Worm (Caenorhabditis elegans) whole organism, midembryonic: ENCODE results near the gene gadr-2.

Experiments used
- cog-1 ChIP-seq: sonication (generic microtip); optimal IDR thresholded peaks from 2 replicates; lab custom pipeline; 2016; ENCODE audit warnings: missing genetic modification characterization, missing compliant biosample characterization
- flt-1 ChIP-seq: fragments of 200-800 bp; sonication (Bioruptor generic); IDR thresholded peaks from 2 replicates; pipeline ENCODE4 v1.3.6; 2022; ENCODE audit warnings: missing genetic modification characterization, missing compliant biosample characterization
- ref-1 ChIP-seq: fragments of 200-800 bp; sonication (Bioruptor generic); conservative IDR thresholded peaks from 2 replicates; pipeline ENCODE4 v1.3.6; 2022; ENCODE audit warnings: missing genetic modification reagents, missing genetic modification characterization, missing compliant biosample characterization

DNA sequence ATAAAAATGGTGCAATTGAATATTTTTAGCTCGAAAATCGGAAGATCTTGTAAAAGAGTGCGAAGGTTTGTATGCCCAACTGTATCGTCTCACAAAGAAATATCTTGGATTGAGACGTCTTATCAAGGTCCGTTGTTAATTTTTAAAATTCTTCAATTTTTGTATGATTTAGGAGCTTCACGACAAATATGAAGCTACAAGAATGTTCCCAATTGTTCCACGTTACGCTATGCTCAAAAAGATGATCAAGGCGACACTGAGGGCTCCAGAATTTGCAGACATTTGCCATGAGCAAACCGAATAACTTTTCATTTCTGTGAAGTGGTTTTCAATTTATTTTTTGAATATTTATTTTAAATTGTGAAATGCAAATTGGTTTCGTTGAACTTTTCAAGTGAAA lies 46.2 kb downstream of the gadr-2 start:
- no peak for TF ChIP-seq ref-1 (GFP tag; lab: Robert Waterston, UW)
- TF ChIP-seq cog-1 (tag; lab: Kevin White, UChicago) = no peak
- no peak for TF ChIP-seq flt-1 (GFP tag; lab: Robert Waterston, UW)
